Worm (Caenorhabditis elegans) whole organism, L4 larva: ENCODE measurements around the gene F13C5.1.

ENCODE experiments used
- aly-2 ChIP-seq: sonication (generic microtip); optimal IDR thresholded peaks from 2 replicates; lab custom pipeline; 2018; ENCODE audit warnings: missing biosample characterization, missing genetic modification characterization
- egl-27 ChIP-seq: sonication (generic microtip); optimal IDR thresholded peaks from 3 replicates; lab custom pipeline; 2017; ENCODE audit warnings: missing biosample characterization, missing genetic modification reagents, missing genetic modification characterization
- nhr-11 ChIP-seq: fragments of 150-350 bp; optimal IDR thresholded peaks from 2 replicates; lab custom pipeline; 2014; ENCODE audit warnings: missing biosample characterization, missing genetic modification characterization
- nhr-77 ChIP-seq: fragments of 150-350 bp; optimal IDR thresholded peaks from 2 replicates; lab custom pipeline; 2014; ENCODE audit warnings: missing biosample characterization, missing genetic modification characterization

ce11 chrX:573270-573669 is 28.7 kb upstream of the F13C5.1 start:
- TF ChIP-seq egl-27: no peak
- no peak for TF ChIP-seq nhr-77
- peak; percentile 81 for TF ChIP-seq nhr-11 (tag; lab: Kevin White, UChicago)
- TF ChIP-seq aly-2: no peak
